Worm (Caenorhabditis elegans): ENCODE data around the gene sdz-12.

Gene sdz-12

DNA sequence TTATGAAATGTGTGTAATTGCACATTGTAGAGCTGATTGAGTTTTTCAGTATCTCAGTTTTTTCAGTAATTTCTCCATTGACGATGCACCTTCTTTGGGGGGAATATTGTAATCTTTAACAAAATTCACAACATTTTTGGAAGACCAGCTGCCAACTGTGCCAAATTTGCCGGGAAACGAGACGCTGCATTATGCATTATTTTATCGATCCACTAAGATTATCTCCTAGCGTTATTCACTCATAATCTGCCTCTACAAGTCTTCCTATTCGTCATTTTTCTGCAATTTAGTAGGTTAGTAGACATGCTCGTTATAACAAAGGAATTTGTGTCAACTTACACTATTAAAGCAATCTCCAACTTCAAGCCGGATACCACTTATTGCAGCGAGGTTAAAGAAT, at the start of gene sdz-12, which contains the start of gene bath-31:
sdz-12 (minus strand) TSS at position 101 of the 400 bp plus-strand sequence.
bath-31 (plus strand) TSS at position 251 of the 400 bp plus-strand sequence.
- no peak for TF ChIP-seq vab-15 (tag; optimal IDR thresholded peaks at IDR 0.05)
- TF ChIP-seq snpc-4 (tag; optimal IDR thresholded peaks at IDR 0.05) = no peak
- TF ChIP-seq xbp-1 (tag; optimal IDR thresholded peaks at IDR 0.05) = no peak
- no peak for TF ChIP-seq mab-9 (GFP tag; IDR thresholded peaks at IDR 0.05)
- TF ChIP-seq ets-5 (GFP tag; IDR thresholded peaks at IDR 0.05) = no peak
- no peak for TF ChIP-seq egl-27 (tag; optimal IDR thresholded peaks at IDR 0.05)
- no peak for TF ChIP-seq egl-13 (tag; optimal IDR thresholded peaks at IDR 0.05)
- TF ChIP-seq unc-86 (tag; optimal IDR thresholded peaks at IDR 0.05) = no peak
- TF ChIP-seq C34B4.2 (tag; optimal IDR thresholded peaks at IDR 0.05) = no peak
- no peak for TF ChIP-seq jun-1 (tag; optimal IDR thresholded peaks at IDR 0.05)
- TF ChIP-seq elt-2 (tag; optimal IDR thresholded peaks at IDR 0.05) = no peak
- no peak for TF ChIP-seq grh-1 (GFP tag; IDR thresholded peaks at IDR 0.05)
- TF ChIP-seq lsy-2 (tag; optimal IDR thresholded peaks at IDR 0.05) = no peak
- no peak for TF ChIP-seq C16A3.4 (tag; optimal IDR thresholded peaks at IDR 0.05)
- TF ChIP-seq unc-130 (tag; optimal IDR thresholded peaks at IDR 0.05) = no peak
- TF ChIP-seq nhr-28 (tag; optimal IDR thresholded peaks at IDR 0.05) = no peak
- TF ChIP-seq aha-1 (tag; optimal IDR thresholded peaks at IDR 0.05) = no peak
- TF ChIP-seq snu-23 (GFP tag; optimal IDR thresholded peaks at IDR 0.05) = no peak
- TF ChIP-seq nhr-12 (tag; optimal IDR thresholded peaks at IDR 0.05) = no peak

DNA sequence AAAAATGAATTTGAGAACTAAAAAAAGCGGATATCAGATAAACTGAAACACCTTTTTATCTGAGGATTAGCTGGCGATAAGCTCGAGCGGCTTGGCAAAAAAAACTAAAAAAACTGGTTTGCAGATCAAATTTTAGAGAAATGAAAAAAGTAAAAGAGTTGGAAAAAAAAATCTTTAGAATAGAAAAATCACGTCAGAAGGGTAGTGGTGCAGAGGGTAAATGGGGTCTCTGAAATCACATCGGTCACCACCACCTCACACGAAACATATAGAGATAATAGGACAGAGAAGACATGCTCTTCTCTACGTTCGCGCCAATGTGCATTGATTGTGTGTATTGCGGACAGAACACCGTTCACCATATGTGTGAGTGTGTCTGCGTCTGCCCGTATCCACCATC, 49.6 kb upstream of the sdz-12 start:
- no peak for TF ChIP-seq hpl-2 (GFP tag; optimal IDR thresholded peaks at IDR 0.05)
- no peak for TF ChIP-seq efl-1 (optimal IDR thresholded peaks at IDR 0.05)
- TF ChIP-seq efl-1 (GFP tag; optimal IDR thresholded peaks at IDR 0.05 in 1 of 2) = peak in 1 of 2 experiments; percentile 67
- no peak for TF ChIP-seq unc-86 (tag; optimal IDR thresholded peaks at IDR 0.05)

DNA sequence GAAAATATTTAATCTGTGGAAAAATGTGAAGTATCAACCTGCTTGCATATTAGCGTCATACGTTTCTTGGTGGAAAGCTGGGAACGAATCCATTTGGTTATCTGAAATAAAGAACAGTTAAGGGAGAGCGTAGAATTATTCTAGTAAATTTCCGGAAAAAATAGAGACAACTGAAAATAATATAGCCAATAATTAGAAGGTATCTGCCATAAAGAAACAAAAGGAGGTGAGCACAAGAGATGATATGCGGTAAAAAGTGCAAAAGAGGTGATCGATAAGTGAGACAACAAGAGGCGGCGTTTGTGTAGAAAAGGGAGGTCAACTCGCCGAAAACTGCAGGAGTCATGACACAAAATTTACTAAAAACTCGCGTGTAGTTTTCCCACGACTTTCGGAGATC, 47.8 kb upstream of the sdz-12 start, which contains the start of gene T24E12.11:
T24E12.11 (minus strand) TSS at position 101 of the 400 bp plus-strand sequence.
- no peak for TF ChIP-seq fkh-4 (tag; optimal IDR thresholded peaks at IDR 0.05; ENCODE audit: borderline replicate concordance)
- no peak for TF ChIP-seq jun-1 (tag; optimal IDR thresholded peaks at IDR 0.05)
- TF ChIP-seq lin-35 (GFP tag; optimal IDR thresholded peaks at IDR 0.05) = no peak
- no peak for TF ChIP-seq alr-1 (tag; optimal IDR thresholded peaks at IDR 0.05; ENCODE audit: borderline replicate concordance)
- no peak for TF ChIP-seq C04F5.9 (tag; optimal IDR thresholded peaks at IDR 0.05)
- TF ChIP-seq elt-2 (tag; optimal IDR thresholded peaks at IDR 0.05) = no peak
- no peak for TF ChIP-seq lsy-2 (tag; optimal IDR thresholded peaks at IDR 0.05)
- TF ChIP-seq unc-98 (GFP tag; IDR thresholded peaks at IDR 0.05) = no peak

DNA sequence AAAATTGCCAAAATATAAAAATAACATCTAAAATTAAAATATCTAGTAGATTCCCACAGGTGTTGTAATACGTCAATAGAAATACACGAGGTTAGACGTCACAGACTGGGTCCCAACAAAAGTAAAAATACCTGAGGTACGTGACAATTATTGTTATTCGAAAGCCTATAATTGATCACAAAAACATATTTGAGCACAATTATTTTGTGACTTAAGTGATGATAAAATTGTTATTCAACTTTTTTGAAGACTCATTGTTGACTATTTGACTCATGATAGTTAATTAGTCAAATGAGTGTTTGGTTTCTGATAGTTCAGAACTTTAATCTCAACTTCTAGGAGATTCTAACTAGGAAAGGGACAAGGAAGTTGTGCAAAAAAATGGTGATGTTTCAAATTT, 46.2 kb upstream of the sdz-12 start:
- TF ChIP-seq swsn-7 (tag; optimal IDR thresholded peaks at IDR 0.05) (no peak), sup-37 (GFP tag; optimal IDR thresholded peaks at IDR 0.05) (no peak), unc-30 (tag; optimal IDR thresholded peaks at IDR 0.05) (no peak), ceh-8 (GFP tag; optimal IDR thresholded peaks at IDR 0.05) (peak; percentile 79), fkh-8 (tag; optimal IDR thresholded peaks at IDR 0.05) (peak; percentile 51), nhr-71 (tag; optimal IDR thresholded peaks at IDR 0.05) (peak; percentile 35), hlh-17 (GFP tag; optimal IDR thresholded peaks at IDR 0.05; ENCODE audit: borderline replicate concordance) (no peak), tlp-1 (tag; optimal IDR thresholded peaks at IDR 0.05) (no peak), lir-3 (tag; optimal IDR thresholded peaks at IDR 0.05; ENCODE audit: poor library complexity) (no peak), nhr-47 (tag; optimal IDR thresholded peaks at IDR 0.05) (peak; percentile 1), ceh-88 (GFP tag; IDR thresholded peaks at IDR 0.05) (no peak), fkh-10 (GFP tag; optimal IDR thresholded peaks at IDR 0.05) (peak; percentile 36), ces-1 (GFP tag; optimal IDR thresholded peaks at IDR 0.05) (no peak), aha-1 (tag; optimal IDR thresholded peaks at IDR 0.05) (no peak), unc-62 (GFP tag; optimal IDR thresholded peaks at IDR 0.05) (no peak), mdl-1 (tag; optimal IDR thresholded peaks at IDR 0.05) (no peak), unc-130 (tag; optimal IDR thresholded peaks at IDR 0.05) (no peak), lin-35 (GFP tag; optimal IDR thresholded peaks at IDR 0.05) (no peak), lin-15B (tag; optimal IDR thresholded peaks at IDR 0.05) (no peak), F16B12.6 (tag; optimal IDR thresholded peaks at IDR 0.05) (no peak), blmp-1 (tag; optimal IDR thresholded peaks at IDR 0.05) (no peak), rnt-1 (tag; optimal IDR thresholded peaks at IDR 0.05) (no peak)

Data from whole organism, L1 larva.